Worm (Caenorhabditis elegans) whole organism, L2 larva: ENCODE data around the gene F59B1.4.

Experiments used
- ama-1 ChIP-seq: fragments of 150-350 bp; optimal IDR thresholded peaks from 2 replicates; lab custom pipeline; 2018; ENCODE audit warnings: inconsistent platforms
- lin-13 ChIP-seq: fragments of 150-350 bp; optimal IDR thresholded peaks from 2 replicates; lab custom pipeline; 2014; ENCODE audit warnings: missing biosample characterization, missing genetic modification reagents, missing genetic modification characterization
- lsy-2 ChIP-seq, 2 experiments: fragments of 150-350 bp in 1 of 2; sonication (generic microtip) in 1 of 2; optimal IDR thresholded peaks; 2 replicates each; lab custom pipeline; 2014 to 2017; ENCODE audit warnings: missing biosample characterization in 2 of 2, missing genetic modification characterization in 2 of 2
- mbf-1 ChIP-seq: sonication (generic microtip); optimal IDR thresholded peaks from 2 replicates; lab custom pipeline; 2017; ENCODE audit warnings: missing biosample characterization, missing genetic modification characterization
- nhr-12 ChIP-seq: fragments of 150-350 bp; optimal IDR thresholded peaks from 2 replicates; lab custom pipeline; 2014; ENCODE audit warnings: missing biosample characterization, missing genetic modification characterization
- nhr-237 ChIP-seq: fragments of 150-350 bp; optimal IDR thresholded peaks from 2 replicates; lab custom pipeline; 2014; ENCODE audit warnings: missing biosample characterization, missing genetic modification characterization
- zag-1 ChIP-seq: fragments of 150-350 bp; optimal IDR thresholded peaks from 2 replicates; lab custom pipeline; 2014; ENCODE audit warnings: missing biosample characterization, missing genetic modification characterization

DNA sequence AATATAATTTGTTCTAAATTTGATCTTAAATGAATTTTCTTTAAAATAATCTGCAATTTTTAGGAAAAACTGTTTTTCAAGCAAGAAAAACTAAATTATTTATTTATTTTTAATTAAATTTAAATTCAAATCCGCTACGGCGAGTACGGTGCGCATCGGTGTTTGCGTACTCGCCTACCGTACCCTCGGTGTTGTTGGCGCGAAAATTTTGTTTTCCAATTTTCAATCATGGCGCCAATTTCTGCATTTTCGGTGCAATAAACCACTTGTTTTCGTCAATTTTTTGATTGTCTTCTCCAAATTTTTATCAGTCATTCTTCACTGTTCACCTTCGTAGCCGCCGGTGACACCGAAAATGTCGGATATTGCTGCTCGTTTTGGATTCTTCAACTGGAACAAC, 48.0 kb downstream of the F59B1.4 start, which contains the start of gene pygl-1:
- no peak for TF ChIP-seq nhr-237 (tag; lab: Kevin White, UChicago)
- TF ChIP-seq lin-13 (GFP tag; lab: Kevin White, UChicago): no peak
- TF ChIP-seq ama-1 (lab: Kevin White, UChicago): no peak
- TF ChIP-seq zag-1 (tag; lab: Kevin White, UChicago): no peak
- no peak for TF ChIP-seq nhr-12
- peak in 1 of 2 experiments; percentile 81 for TF ChIP-seq lsy-2 (tag; optimal IDR thresholded peaks at IDR 0.05; lab: Kevin White, UChicago)
- TF ChIP-seq mbf-1: no peak
